Worm (Caenorhabditis elegans) whole organism, young adult: ENCODE measurements around the gene srsx-25.
A peak's percentile ranks its signal among the peaks of the same experiment; 100 is the strongest.

Experiments
- B0019.2 ChIP-seq: fragments of 200-800 bp; sonication (Bioruptor generic); conservative IDR thresholded peaks from 2 replicates; pipeline ENCODE4 v1.3.6; 2022; ENCODE audit warnings: missing genetic modification reagents, missing genetic modification characterization, missing compliant biosample characterization
- B0261.1 ChIP-seq: sonication (generic microtip); optimal IDR thresholded peaks from 2 replicates; lab custom pipeline; 2016; ENCODE audit warnings: mild to moderate bottlenecking, missing genetic modification characterization, moderate library complexity, missing compliant biosample characterization
- B0336.3 ChIP-seq: fragments of 200-800 bp; sonication (Bioruptor generic); IDR thresholded peaks from 2 replicates; pipeline ENCODE4 v1.3.6; 2022; ENCODE audit warnings: missing genetic modification characterization, missing compliant biosample characterization
- C06A6.2 ChIP-seq: fragments of 200-800 bp; sonication (Bioruptor generic); conservative IDR thresholded peaks from 2 replicates; pipeline ENCODE4 v1.3.6; 2022; ENCODE audit warnings: missing genetic modification characterization, missing compliant biosample characterization
- D2030.7 ChIP-seq: fragments of 200-800 bp; sonication (Bioruptor generic); IDR thresholded peaks from 2 replicates; pipeline ENCODE4 v1.3.6; 2022; ENCODE audit warnings: missing genetic modification reagents, missing genetic modification characterization, missing compliant biosample characterization
- F10E7.11 ChIP-seq: sonication (generic microtip); optimal IDR thresholded peaks from 2 replicates; lab custom pipeline; 2017; ENCODE audit warnings: mild to moderate bottlenecking, missing genetic modification characterization, moderate library complexity, missing compliant biosample characterization
- F23B12.7 ChIP-seq: sonication (generic microtip); optimal IDR thresholded peaks from 2 replicates; lab custom pipeline; 2017; ENCODE audit warnings: missing genetic modification characterization, mild to moderate bottlenecking, missing compliant biosample characterization, antibody characterized with exemption, moderate library complexity; ENCODE audit not compliant: insufficient read depth
- F33H1.4 ChIP-seq: fragments of 200-800 bp; sonication (Bioruptor generic); IDR thresholded peaks from 2 replicates; pipeline ENCODE4 v1.3.6; 2022; ENCODE audit warnings: missing genetic modification reagents, missing genetic modification characterization, missing compliant biosample characterization
- F37B4.10 ChIP-seq: fragments of 200-800 bp; sonication (Bioruptor generic); IDR thresholded peaks from 2 replicates; pipeline ENCODE4 v1.3.6; 2022; ENCODE audit warnings: missing genetic modification characterization, missing compliant biosample characterization
- F55B11.4 ChIP-seq: sonication (generic microtip); optimal IDR thresholded peaks from 2 replicates; lab custom pipeline; 2016; ENCODE audit warnings: missing compliant biosample characterization, missing genetic modification characterization, borderline replicate concordance; ENCODE audit not compliant: insufficient read depth
- F57C9.4 ChIP-seq: sonication (generic microtip); optimal IDR thresholded peaks from 2 replicates; lab custom pipeline; 2017; ENCODE audit warnings: mild to moderate bottlenecking, missing genetic modification characterization, missing compliant biosample characterization
- Y95B8A.8 ChIP-seq: fragments of 200-800 bp; sonication (Bioruptor generic); IDR thresholded peaks from 2 replicates; pipeline ENCODE4 v1.3.6; 2022; ENCODE audit warnings: missing genetic modification reagents, missing genetic modification characterization, missing compliant biosample characterization
- ama-1 ChIP-seq, 3 experiments: fragments of 150-350 bp in 1 of 3; sonication (generic microtip) in 2 of 3; optimal IDR thresholded peaks; 2 replicates each; lab custom pipeline; 2014 to 2018; ENCODE audit warnings: missing biosample characterization in 2 of 3, missing genetic modification characterization in 2 of 3, missing genetic modification reagents in 2 of 3
- aptf-2 ChIP-seq: fragments of 200-800 bp; sonication (Bioruptor generic); conservative IDR thresholded peaks from 2 replicates; pipeline ENCODE4 v1.3.6; 2022; ENCODE audit warnings: missing genetic modification reagents, missing genetic modification characterization, missing compliant biosample characterization
- atf-7 ChIP-seq: sonication (generic microtip); optimal IDR thresholded peaks from 2 replicates; lab custom pipeline; 2017; ENCODE audit warnings: mild to moderate bottlenecking, missing genetic modification characterization, missing compliant biosample characterization
- athp-1 ChIP-seq: sonication (generic microtip); optimal IDR thresholded peaks from 2 replicates; lab custom pipeline; 2017; ENCODE audit warnings: mild to moderate bottlenecking, missing genetic modification characterization, missing compliant biosample characterization
- attf-3 ChIP-seq: fragments of 200-800 bp; sonication (Bioruptor generic); conservative IDR thresholded peaks from 2 replicates; pipeline ENCODE4 v1.3.6; 2022; ENCODE audit warnings: missing genetic modification reagents, missing genetic modification characterization, missing compliant biosample characterization
- bed-2 ChIP-seq: fragments of 200-800 bp; sonication (Bioruptor generic); IDR thresholded peaks from 2 replicates; pipeline ENCODE4 v1.3.6; 2022; ENCODE audit warnings: missing genetic modification reagents, missing genetic modification characterization, missing compliant biosample characterization
- cebp-1 ChIP-seq, 2 experiments: fragments of 200-800 bp in 1 of 2; sonication (Bioruptor generic) in 1 of 2; sonication (generic microtip) in 1 of 2; IDR thresholded peaks in 1 of 2; optimal IDR thresholded peaks in 1 of 2; 2 replicates each; pipeline versions ENCODE4 v1.3.6 to Lab custom; 2017 to 2022; ENCODE audit warnings: missing compliant biosample characterization in 2 of 2, missing genetic modification characterization in 2 of 2, mild to moderate bottlenecking in 1 of 2, missing genetic modification reagents in 1 of 2, moderate library complexity in 1 of 2
- ceh-40 ChIP-seq: fragments of 200-800 bp; sonication (Bioruptor generic); IDR thresholded peaks from 2 replicates; pipeline ENCODE4 v1.3.6; 2022; ENCODE audit warnings: missing genetic modification characterization, missing compliant biosample characterization
- ceh-58 ChIP-seq: fragments of 200-800 bp; sonication (Bioruptor generic); IDR thresholded peaks from 2 replicates; pipeline ENCODE4 v1.3.6; 2022; ENCODE audit warnings: missing genetic modification characterization, missing compliant biosample characterization
- ceh-91 ChIP-seq: fragments of 200-800 bp; sonication (Bioruptor generic); IDR thresholded peaks from 2 replicates; pipeline ENCODE4 v1.3.6; 2022; ENCODE audit warnings: missing genetic modification reagents, missing genetic modification characterization, missing compliant biosample characterization
- efl-1 ChIP-seq: fragments of 150-350 bp; optimal IDR thresholded peaks from 2 replicates; lab custom pipeline; 2014; ENCODE audit warnings: missing biosample characterization, missing genetic modification reagents, missing genetic modification characterization
- egl-44 ChIP-seq: fragments of 200-800 bp; sonication (Bioruptor generic); IDR thresholded peaks from 2 replicates; pipeline ENCODE4 v1.3.6; 2022; ENCODE audit warnings: missing genetic modification reagents, missing genetic modification characterization, missing compliant biosample characterization
- egrh-3 ChIP-seq: fragments of 200-800 bp; sonication (Bioruptor generic); IDR thresholded peaks from 2 replicates; pipeline ENCODE4 v1.3.6; 2022; ENCODE audit warnings: missing genetic modification reagents, missing genetic modification characterization, missing compliant biosample characterization
- ekl-4 ChIP-seq: fragments of 200-800 bp; sonication (Bioruptor generic); IDR thresholded peaks from 2 replicates; pipeline ENCODE4 v1.3.6; 2022; ENCODE audit warnings: missing genetic modification reagents, missing genetic modification characterization, missing compliant biosample characterization
- fkh-3 ChIP-seq: sonication (generic microtip); optimal IDR thresholded peaks from 2 replicates; lab custom pipeline; 2016; ENCODE audit warnings: mild to moderate bottlenecking, missing genetic modification characterization, missing compliant biosample characterization
- hmg-20 ChIP-seq: fragments of 200-800 bp; sonication (Bioruptor generic); IDR thresholded peaks from 2 replicates; pipeline ENCODE4 v1.3.6; 2022; ENCODE audit warnings: missing genetic modification reagents, missing genetic modification characterization, missing compliant biosample characterization
- hsf-1 ChIP-seq: fragments of 200-800 bp; sonication (Bioruptor generic); IDR thresholded peaks from 2 replicates; pipeline ENCODE4 v1.3.6; 2022; ENCODE audit warnings: missing genetic modification reagents, missing genetic modification characterization, missing compliant biosample characterization
- let-526 ChIP-seq: fragments of 200-800 bp; sonication (Bioruptor generic); IDR thresholded peaks from 2 replicates; pipeline ENCODE4 v1.3.6; 2022; ENCODE audit warnings: missing genetic modification reagents, missing genetic modification characterization, missing compliant biosample characterization
- let-607 ChIP-seq, 2 experiments: fragments of 200-800 bp in 1 of 2; sonication (Bioruptor generic) in 1 of 2; sonication (generic microtip) in 1 of 2; optimal IDR thresholded peaks; 2 replicates each; lab custom pipeline; 2016 to 2018; ENCODE audit warnings: mild to moderate bottlenecking in 2 of 2, missing compliant biosample characterization in 2 of 2, missing genetic modification characterization in 2 of 2, moderate library complexity in 2 of 2, missing genotype in 1 of 2
- lir-1 ChIP-seq: fragments of 200-800 bp; sonication (Bioruptor generic); conservative IDR thresholded peaks from 2 replicates; pipeline ENCODE4 v1.3.6; 2022; ENCODE audit warnings: missing genetic modification reagents, missing genetic modification characterization, missing compliant biosample characterization
- madf-3 ChIP-seq: fragments of 200-800 bp; sonication (Bioruptor generic); IDR thresholded peaks from 2 replicates; pipeline ENCODE4 v1.3.6; 2022; ENCODE audit warnings: missing genetic modification reagents, missing genetic modification characterization, missing compliant biosample characterization
- madf-8 ChIP-seq: fragments of 200-800 bp; sonication (Bioruptor generic); conservative IDR thresholded peaks from 2 replicates; pipeline ENCODE4 v1.3.6; 2022; ENCODE audit warnings: missing genetic modification reagents, missing genetic modification characterization, missing compliant biosample characterization
- mes-4 ChIP-seq: sonication (generic microtip); optimal IDR thresholded peaks from 2 replicates; lab custom pipeline; 2016; ENCODE audit warnings: missing genotype, missing genetic modification characterization, missing compliant biosample characterization
- mxl-1 ChIP-seq: sonication (generic microtip); optimal IDR thresholded peaks from 2 replicates; lab custom pipeline; 2016; ENCODE audit warnings: missing genetic modification characterization, missing compliant biosample characterization
- nhr-80 ChIP-seq: sonication (generic microtip); optimal IDR thresholded peaks from 2 replicates; lab custom pipeline; 2016; ENCODE audit warnings: missing genetic modification characterization, missing compliant biosample characterization
- pbrm-1 ChIP-seq: fragments of 200-800 bp; sonication (Bioruptor generic); IDR thresholded peaks from 2 replicates; pipeline ENCODE4 v1.3.6; 2022; ENCODE audit warnings: missing genetic modification reagents, missing genetic modification characterization, missing compliant biosample characterization
- repo-1 ChIP-seq: sonication (generic microtip); optimal IDR thresholded peaks from 2 replicates; lab custom pipeline; 2017; ENCODE audit warnings: mild to moderate bottlenecking, missing genetic modification characterization, missing compliant biosample characterization
- snpc-1.1 ChIP-seq: sonication (generic microtip); optimal IDR thresholded peaks from 2 replicates; lab custom pipeline; 2017; ENCODE audit warnings: missing genetic modification characterization, mild to moderate bottlenecking, missing compliant biosample characterization, antibody characterized with exemption, moderate library complexity, missing genotype, missing genetic modification reagents; ENCODE audit not compliant: insufficient read depth
- snpc-3.4 ChIP-seq: sonication (generic microtip); optimal IDR thresholded peaks from 2 replicates; lab custom pipeline; 2017; ENCODE audit warnings: missing genetic modification characterization, mild to moderate bottlenecking, missing compliant biosample characterization, antibody characterized with exemption, moderate library complexity, missing genotype, missing genetic modification reagents
- snpc-4 ChIP-seq, 5 experiments: fragments of 150-350 bp in 1 of 5; sonication (generic microtip) in 4 of 5; optimal IDR thresholded peaks; 2 replicates each; lab custom pipeline; 2014 to 2018; ENCODE audit warnings: missing genetic modification characterization in 5 of 5, missing biosample characterization in 3 of 5, antibody characterized with exemption in 2 of 5, mild to moderate bottlenecking in 2 of 5, missing compliant biosample characterization in 2 of 5, missing genotype in 2 of 5, moderate library complexity in 2 of 5, missing genetic modification reagents in 1 of 5
- tbx-9 ChIP-seq: sonication (generic microtip); optimal IDR thresholded peaks from 2 replicates; lab custom pipeline; 2016; ENCODE audit warnings: borderline replicate concordance, missing genetic modification characterization, inconsistent platforms, missing compliant biosample characterization
- ztf-28 ChIP-seq: fragments of 200-800 bp; sonication (Bioruptor generic); IDR thresholded peaks from 2 replicates; pipeline ENCODE4 v1.3.6; 2022; ENCODE audit warnings: missing genetic modification reagents, missing genetic modification characterization, missing compliant biosample characterization
- ztf-3 ChIP-seq: fragments of 200-800 bp; sonication (Bioruptor generic); optimal IDR thresholded peaks from 2 replicates; lab custom pipeline; 2018; ENCODE audit warnings: mild to moderate bottlenecking, missing genetic modification characterization, missing compliant biosample characterization

srsx-25 gene

DNA sequence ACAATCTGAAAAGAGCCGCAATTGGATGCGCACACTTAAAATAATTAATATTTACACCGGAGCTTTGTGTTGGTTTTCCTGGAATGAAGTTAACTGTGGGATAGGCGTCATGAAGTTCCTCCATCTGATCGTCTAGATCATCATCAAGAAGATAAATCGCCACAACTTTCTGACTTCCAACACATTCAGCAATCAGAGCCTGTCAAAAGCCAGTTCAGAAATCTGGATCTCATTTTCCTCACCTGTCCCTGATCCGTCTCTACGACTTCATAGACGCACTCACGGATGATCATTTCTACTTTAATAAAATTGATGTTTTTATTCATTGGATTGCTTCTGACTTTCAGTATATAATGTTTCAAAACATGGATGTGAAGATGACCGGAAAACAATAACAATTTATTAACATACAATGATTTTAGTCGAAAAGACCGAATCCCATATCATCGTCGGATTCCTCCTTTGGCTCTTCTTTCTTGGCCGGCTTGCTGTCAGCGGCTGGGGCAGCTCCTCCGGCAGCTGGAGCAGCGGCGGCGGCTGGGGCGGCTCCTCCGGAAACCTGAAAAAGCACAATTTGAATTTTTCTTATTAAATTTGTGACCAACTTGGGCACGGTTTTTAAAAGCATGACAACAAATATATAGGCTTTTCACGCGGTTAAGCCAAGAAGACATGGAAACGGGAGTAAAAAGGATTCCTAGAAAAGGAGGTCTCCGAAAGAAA, 4.3 kb downstream of the srsx-25 start, which contains the start of gene agt-1:
Gene agt-1, minus strand, starts transcription at position 293 of the 723 bp plus-strand sequence.
- no peak for TF ChIP-seq snpc-4 (GFP tag; optimal IDR thresholded peaks at IDR 0.05; lab: Kevin White, UChicago)
- peak in 2 of 4 experiments; percentile 40 to 71 for TF ChIP-seq snpc-4 (tag; optimal IDR thresholded peaks at IDR 0.05; lab: Kevin White, UChicago)
- no peak for TF ChIP-seq aptf-2 (GFP tag; lab: Robert Waterston, UW)
- no peak for TF ChIP-seq fkh-3
- no peak for TF ChIP-seq ama-1 (optimal IDR thresholded peaks at IDR 0.05; lab: Kevin White, UChicago)
- TF ChIP-seq ama-1 (GFP tag; optimal IDR thresholded peaks at IDR 0.05; lab: Kevin White, UChicago) = peak in 1 of 2 experiments; percentile 60
- TF ChIP-seq hmg-20 (GFP tag; lab: Robert Waterston, UW) = no peak
- TF ChIP-seq atf-7 (tag; lab: Kevin White, UChicago) = no peak
- TF ChIP-seq hsf-1 (GFP tag; lab: Robert Waterston, UW) = peak; percentile 56
- peak; percentile 60 for TF ChIP-seq pbrm-1 (GFP tag; lab: Robert Waterston, UW)
- TF ChIP-seq egl-44 (GFP tag; lab: Robert Waterston, UW) = 0 out of 2 replicates have a peak, but pooled peaks have one; percentile 17
- TF ChIP-seq F57C9.4 (tag; lab: Kevin White, UChicago) = no peak
- TF ChIP-seq snpc-3.4 (tag; lab: Kevin White, UChicago) = no peak
- no peak for TF ChIP-seq ceh-40 (GFP tag; lab: Robert Waterston, UW)
- peak; percentile 87 for TF ChIP-seq ekl-4 (GFP tag; lab: Robert Waterston, UW)
- no peak for TF ChIP-seq ztf-28 (GFP tag; lab: Robert Waterston, UW)
- TF ChIP-seq mxl-1 (tag; lab: Kevin White, UChicago) = no peak
- no peak for TF ChIP-seq B0019.2 (GFP tag; lab: Robert Waterston, UW)
- TF ChIP-seq efl-1 (GFP tag; lab: Kevin White, UChicago) = no peak
- TF ChIP-seq let-526 (GFP tag; lab: Robert Waterston, UW) = no peak
- no peak for TF ChIP-seq ceh-91 (GFP tag; lab: Robert Waterston, UW)
- no peak for TF ChIP-seq F23B12.7 (tag; lab: Kevin White, UChicago)
- no peak for TF ChIP-seq bed-2 (GFP tag; lab: Robert Waterston, UW)
- TF ChIP-seq C06A6.2 (GFP tag; lab: Robert Waterston, UW) = no peak
- TF ChIP-seq madf-8 (GFP tag; lab: Robert Waterston, UW) = no peak
- peak; percentile 92 for TF ChIP-seq egrh-3 (GFP tag; lab: Robert Waterston, UW)
- TF ChIP-seq lir-1 (GFP tag; lab: Robert Waterston, UW) = no peak
- TF ChIP-seq B0336.3 (GFP tag; lab: Robert Waterston, UW) = peak; percentile 68
- no peak for TF ChIP-seq F55B11.4 (tag; lab: Kevin White, UChicago)
- TF ChIP-seq Y95B8A.8 (GFP tag; lab: Robert Waterston, UW) = 0 out of 2 replicates have a peak, but pooled peaks have one; percentile 34
- TF ChIP-seq mes-4 (tag; lab: Kevin White, UChicago) = no peak
- no peak for TF ChIP-seq attf-3 (GFP tag; lab: Robert Waterston, UW)
- no peak for TF ChIP-seq F37B4.10 (GFP tag; lab: Robert Waterston, UW)
- TF ChIP-seq snpc-1.1 (tag; lab: Kevin White, UChicago) = no peak
- no peak for TF ChIP-seq nhr-80 (tag; lab: Kevin White, UChicago)
- TF ChIP-seq ztf-3 = no peak
- TF ChIP-seq athp-1 (tag; lab: Kevin White, UChicago) = peak; percentile 29
- no peak for TF ChIP-seq F10E7.11
- no peak for TF ChIP-seq B0261.1 (tag; lab: Kevin White, UChicago)
- TF ChIP-seq ceh-58 (GFP tag; lab: Robert Waterston, UW) = 0 out of 2 replicates have a peak, but pooled peaks have one; percentile 27
- no peak for TF ChIP-seq D2030.7 (GFP tag; lab: Robert Waterston, UW)
- no peak for TF ChIP-seq madf-3 (GFP tag; lab: Robert Waterston, UW)
- TF ChIP-seq F33H1.4 (GFP tag; lab: Robert Waterston, UW) = peak; percentile 47
- no peak for TF ChIP-seq tbx-9 (tag; lab: Kevin White, UChicago)
- TF ChIP-seq repo-1 = peak; percentile 43
- no peak for TF ChIP-seq cebp-1 (GFP tag; IDR thresholded peaks at IDR 0.05; lab: Robert Waterston, UW)
- peak; percentile 5 for TF ChIP-seq cebp-1 (tag; optimal IDR thresholded peaks at IDR 0.05; lab: Kevin White, UChicago)
- no peak for TF ChIP-seq let-607 (tag; optimal IDR thresholded peaks at IDR 0.05; lab: Kevin White, UChicago)
